Fruit fly (Drosophila melanogaster) Kc167 (cell line): ENCODE data around the gene nompC.

Experiments
- Myc ChIP-seq: fragments of >200 bp; optimal IDR thresholded peaks from 2 replicates; lab custom pipeline; 2017; ENCODE audit warnings: missing external identifiers
- Sin3A ChIP-seq: fragments of >200 bp; optimal IDR thresholded peaks from 2 replicates; lab custom pipeline; 2018; ENCODE audit warnings: missing external identifiers
- h ChIP-seq: fragments of >200 bp; optimal IDR thresholded peaks from 3 replicates; lab custom pipeline; 2018; ENCODE audit warnings: missing external identifiers
- ttk ChIP-seq: sonication (Bioruptor generic); optimal IDR thresholded peaks from 2 replicates; lab custom pipeline; 2017; ENCODE audit warnings: missing external identifiers

DNA sequence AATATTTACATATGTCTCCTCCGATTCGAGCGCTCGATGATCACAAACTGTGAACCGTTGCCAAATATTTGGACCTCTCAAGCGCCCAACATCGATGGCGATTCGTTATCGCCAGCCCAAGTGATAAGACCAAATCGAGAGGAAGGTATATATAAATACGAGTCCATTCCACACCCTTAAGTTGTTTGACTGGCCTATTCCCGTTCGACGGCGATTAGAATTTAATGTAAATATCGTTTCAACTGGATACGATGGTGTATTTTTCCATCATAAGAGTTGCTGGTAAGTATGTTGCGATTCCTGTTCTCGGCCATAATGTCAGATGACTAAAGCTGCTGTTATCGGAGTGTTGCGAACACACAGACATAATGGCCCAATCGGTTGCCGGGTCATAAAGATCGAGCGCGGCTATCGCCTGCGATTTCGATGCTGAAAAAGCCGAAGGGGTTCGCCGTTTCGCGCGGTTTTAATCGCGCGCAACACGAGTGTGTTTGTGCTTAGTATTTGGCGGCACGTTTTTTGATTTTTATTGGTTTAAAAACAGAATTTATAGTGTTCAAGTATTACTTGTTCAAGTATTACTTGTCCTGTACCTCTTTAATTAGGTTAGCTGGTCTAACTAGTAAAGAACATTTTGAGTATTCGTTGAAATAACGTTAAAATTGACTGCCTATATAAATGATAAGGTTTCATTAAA, 7.8 kb upstream of the nompC start, which contains the start of gene fusl:
- TF ChIP-seq Sin3A (lab: Kevin White, UChicago) = no peak
- TF ChIP-seq h (lab: Kevin White, UChicago) = no peak
- TF ChIP-seq ttk = no peak
- no peak for TF ChIP-seq Myc (lab: Kevin White, UChicago)
